Worm (Caenorhabditis elegans) whole organism, L4 larva: ENCODE results near the gene ndub-6.

Source experiments
- D1046.2 ChIP-seq: fragments of 200-800 bp; sonication (Bioruptor generic); IDR thresholded peaks from 2 replicates; pipeline ENCODE4 v1.3.6; 2022; ENCODE audit warnings: missing genetic modification characterization, missing compliant biosample characterization
- F44E2.7 ChIP-seq: fragments of 200-800 bp; sonication (Bioruptor generic); IDR thresholded peaks from 2 replicates; pipeline ENCODE4 v2.1.2; 2022; ENCODE audit warnings: missing genetic modification characterization, missing compliant biosample characterization
- F49E8.2 ChIP-seq: sonication (generic microtip); optimal IDR thresholded peaks from 2 replicates; lab custom pipeline; 2016; ENCODE audit warnings: missing compliant biosample characterization, mild to moderate bottlenecking, missing genetic modification characterization, borderline replicate concordance
- R02D3.7 ChIP-seq: fragments of 150-350 bp; sonication (generic microtip); optimal IDR thresholded peaks from 3 replicates; lab custom pipeline; 2014; ENCODE audit warnings: missing biosample characterization, missing genetic modification characterization
- T20F7.1 ChIP-seq: fragments of 200-800 bp; sonication (Bioruptor generic); optimal IDR thresholded peaks from 2 replicates; lab custom pipeline; 2018; ENCODE audit warnings: mild to moderate bottlenecking, missing genetic modification characterization, missing compliant biosample characterization
- T26A8.4 ChIP-seq: fragments of 200-800 bp; sonication (Bioruptor generic); IDR thresholded peaks from 2 replicates; pipeline ENCODE4 v1.3.6; 2022; ENCODE audit warnings: missing genetic modification characterization, missing compliant biosample characterization
- Y48G9A.11 ChIP-seq: fragments of 200-800 bp; sonication (Bioruptor generic); IDR thresholded peaks from 2 replicates; pipeline ENCODE4 v1.3.6; 2022; ENCODE audit warnings: missing genetic modification reagents, missing genetic modification characterization, missing compliant biosample characterization
- ZK337.2 ChIP-seq: fragments of 200-800 bp; sonication (Bioruptor generic); IDR thresholded peaks from 2 replicates; pipeline ENCODE4 v1.3.6; 2022; ENCODE audit warnings: missing genetic modification reagents, missing genetic modification characterization, missing compliant biosample characterization
- ZK546.5 ChIP-seq, 2 experiments: sonication (generic microtip); optimal IDR thresholded peaks; 2 replicates each; lab custom pipeline; 2017; ENCODE audit warnings: missing biosample characterization in 2 of 2, missing genetic modification characterization in 2 of 2
- aha-1 ChIP-seq: fragments of 150-350 bp; peaks from one replicate; lab custom pipeline; 2014; ENCODE audit warnings: missing biosample characterization, missing genetic modification characterization
- aly-2 ChIP-seq: sonication (generic microtip); optimal IDR thresholded peaks from 2 replicates; lab custom pipeline; 2018; ENCODE audit warnings: missing biosample characterization, missing genetic modification characterization
- ama-1 ChIP-seq: fragments of 150-350 bp; optimal IDR thresholded peaks from 2 replicates; lab custom pipeline; 2014; ENCODE audit warnings: inconsistent platforms, mixed read lengths
- ceh-28 ChIP-seq: fragments of 150-350 bp; optimal IDR thresholded peaks from 2 replicates; lab custom pipeline; 2014; ENCODE audit warnings: missing biosample characterization, missing genetic modification reagents, missing genetic modification characterization
- ceh-44 ChIP-seq: fragments of 200-800 bp; sonication (Bioruptor generic); IDR thresholded peaks from 2 replicates; pipeline ENCODE4 v1.3.6; 2022; ENCODE audit warnings: missing genetic modification reagents, missing genetic modification characterization, missing compliant biosample characterization
- ceh-82 ChIP-seq: sonication (generic microtip); optimal IDR thresholded peaks from 2 replicates; lab custom pipeline; 2017; ENCODE audit warnings: missing biosample characterization, missing genetic modification characterization
- cey-2 ChIP-seq: sonication (generic microtip); optimal IDR thresholded peaks from 3 replicates; lab custom pipeline; 2017; ENCODE audit warnings: missing genetic modification characterization, mild to moderate bottlenecking, missing compliant biosample characterization, antibody characterized with exemption, borderline replicate concordance; ENCODE audit not compliant: insufficient read depth
- daf-12 ChIP-seq: fragments of 150-350 bp; optimal IDR thresholded peaks from 2 replicates; lab custom pipeline; 2014; ENCODE audit warnings: missing biosample characterization, missing genetic modification reagents, missing genetic modification characterization
- dmd-6 ChIP-seq: fragments of 200-800 bp; sonication (Bioruptor generic); IDR thresholded peaks from 2 replicates; pipeline ENCODE4 v1.3.6; 2022; ENCODE audit warnings: missing genetic modification reagents, missing genetic modification characterization, missing compliant biosample characterization
- dmd-8 ChIP-seq: fragments of 200-800 bp; sonication (Bioruptor generic); IDR thresholded peaks from 2 replicates; pipeline ENCODE4 v1.3.6; 2022; ENCODE audit warnings: missing genetic modification characterization, missing compliant biosample characterization
- dve-1 ChIP-seq: sonication (generic microtip); optimal IDR thresholded peaks from 2 replicates; lab custom pipeline; 2017; ENCODE audit warnings: antibody characterized with exemption, mild to moderate bottlenecking, missing genetic modification characterization, missing compliant biosample characterization; ENCODE audit not compliant: insufficient read depth
- fkh-10 ChIP-seq: fragments of 150-350 bp; optimal IDR thresholded peaks from 2 replicates; lab custom pipeline; 2014; ENCODE audit warnings: missing biosample characterization, missing genetic modification reagents, missing genetic modification characterization
- gei-8 ChIP-seq: fragments of 200-800 bp; sonication (Bioruptor generic); optimal IDR thresholded peaks from 2 replicates; lab custom pipeline; 2018; ENCODE audit warnings: mild to moderate bottlenecking, missing genetic modification characterization, missing compliant biosample characterization
- hlh-30 ChIP-seq: sonication (generic microtip); optimal IDR thresholded peaks from 2 replicates; lab custom pipeline; 2017; ENCODE audit warnings: antibody characterized with exemption, mild to moderate bottlenecking, missing genetic modification characterization, missing compliant biosample characterization; ENCODE audit not compliant: insufficient read depth
- lin-1 ChIP-seq: fragments of 200-800 bp; sonication (Bioruptor generic); IDR thresholded peaks from 2 replicates; pipeline ENCODE4 v1.3.6; 2022; ENCODE audit warnings: missing genetic modification reagents, missing genetic modification characterization, missing compliant biosample characterization
- lin-13 ChIP-seq: fragments of 150-350 bp; optimal IDR thresholded peaks from 2 replicates; lab custom pipeline; 2014; ENCODE audit warnings: missing biosample characterization, missing genetic modification reagents, missing genetic modification characterization
- lin-15B ChIP-seq: fragments of 150-350 bp; sonication (generic microtip); optimal IDR thresholded peaks from 3 replicates; lab custom pipeline; 2014; ENCODE audit warnings: missing biosample characterization, missing genetic modification characterization
- lin-29 ChIP-seq: fragments of 200-800 bp; sonication (Bioruptor generic); IDR thresholded peaks from 2 replicates; pipeline ENCODE4 v1.3.6; 2022; ENCODE audit warnings: missing genetic modification reagents, missing genetic modification characterization, missing compliant biosample characterization
- lin-38 ChIP-seq: fragments of 200-800 bp; sonication (Bioruptor generic); IDR thresholded peaks from 2 replicates; pipeline ENCODE4 v1.3.6; 2022; ENCODE audit warnings: missing genetic modification reagents, missing genetic modification characterization, missing compliant biosample characterization
- lin-39 ChIP-seq: fragments of 150-350 bp; optimal IDR thresholded peaks from 2 replicates; lab custom pipeline; 2014; ENCODE audit warnings: missing biosample characterization, missing genetic modification reagents, missing genetic modification characterization
- madf-5 ChIP-seq, 2 experiments: fragments of 200-800 bp; sonication (Bioruptor generic); IDR thresholded peaks; 2 replicates each; pipeline ENCODE4 v1.3.6; 2022; ENCODE audit warnings: missing compliant biosample characterization in 2 of 2, missing genetic modification characterization in 2 of 2
- mdl-1 ChIP-seq, 2 experiments: fragments of 150-350 bp in 1 of 2; sonication (generic microtip) in 1 of 2; optimal IDR thresholded peaks; 2 replicates each; lab custom pipeline; 2014 to 2017; ENCODE audit warnings: missing biosample characterization in 2 of 2, missing genetic modification characterization in 2 of 2
- mdt-29 ChIP-seq: fragments of 200-800 bp; sonication (Bioruptor generic); IDR thresholded peaks from 2 replicates; pipeline ENCODE4 v1.3.6; 2022; ENCODE audit warnings: missing genetic modification reagents, missing genetic modification characterization, missing compliant biosample characterization
- mxl-3 ChIP-seq: fragments of 200-800 bp; sonication (Bioruptor generic); optimal IDR thresholded peaks from 2 replicates; lab custom pipeline; 2018; ENCODE audit warnings: mild to moderate bottlenecking, missing genetic modification characterization, missing compliant biosample characterization
- nhr-111 ChIP-seq: fragments of 200-800 bp; sonication (Bioruptor generic); optimal IDR thresholded peaks from 2 replicates; lab custom pipeline; 2018; ENCODE audit warnings: mild to moderate bottlenecking, missing genetic modification characterization, missing compliant biosample characterization
- nhr-41 ChIP-seq: fragments of 200-800 bp; sonication (Bioruptor generic); IDR thresholded peaks from 2 replicates; pipeline ENCODE4 v1.3.6; 2022; ENCODE audit warnings: missing genetic modification reagents, missing genetic modification characterization, missing compliant biosample characterization
- nhr-6 ChIP-seq: fragments of 150-350 bp; optimal IDR thresholded peaks from 2 replicates; lab custom pipeline; 2014; ENCODE audit warnings: missing biosample characterization, missing genetic modification characterization
- pqm-1 ChIP-seq: sonication (generic microtip); optimal IDR thresholded peaks from 2 replicates; lab custom pipeline; 2017; ENCODE audit warnings: missing biosample characterization, missing genetic modification characterization
- sdz-12 ChIP-seq: fragments of 200-800 bp; sonication (Bioruptor generic); optimal IDR thresholded peaks from 2 replicates; lab custom pipeline; 2018; ENCODE audit warnings: mild to moderate bottlenecking, missing genetic modification characterization, missing compliant biosample characterization
- set-16 ChIP-seq: fragments of 200-800 bp; sonication (Bioruptor generic); IDR thresholded peaks from 2 replicates; pipeline ENCODE4 v1.3.6; 2022; ENCODE audit warnings: missing genetic modification reagents, missing genetic modification characterization, missing compliant biosample characterization
- skn-1 ChIP-seq: fragments of 150-350 bp; optimal IDR thresholded peaks from 2 replicates; lab custom pipeline; 2014; ENCODE audit warnings: missing biosample characterization, missing genetic modification characterization
- snpc-1.2 ChIP-seq: fragments of 200-800 bp; sonication (Bioruptor generic); IDR thresholded peaks from 2 replicates; pipeline ENCODE4 v1.3.6; 2022; ENCODE audit warnings: missing genetic modification reagents, missing genetic modification characterization, missing compliant biosample characterization
- spr-3 ChIP-seq: fragments of 200-800 bp; sonication (Bioruptor generic); optimal IDR thresholded peaks from 2 replicates; lab custom pipeline; 2018; ENCODE audit warnings: mild to moderate bottlenecking, missing genetic modification characterization, missing compliant biosample characterization
- tra-1 ChIP-seq: fragments of 200-800 bp; sonication (Bioruptor generic); IDR thresholded peaks from 2 replicates; pipeline ENCODE4 v1.3.6; 2022; ENCODE audit warnings: missing genetic modification reagents, missing genetic modification characterization, missing compliant biosample characterization
- unc-130 ChIP-seq: sonication (generic microtip); optimal IDR thresholded peaks from 2 replicates; lab custom pipeline; 2016; ENCODE audit warnings: missing genetic modification reagents, missing genetic modification characterization, missing compliant biosample characterization
- unc-62 ChIP-seq, 3 experiments: fragments of 150-350 bp in 1 of 3; sonication (generic microtip); optimal IDR thresholded peaks in 2 of 3; peaks in 1 of 3; 1 replicate in 1 of 3; 2 replicates in 2 of 3; lab custom pipeline; 2014 to 2017; ENCODE audit warnings: missing biosample characterization in 3 of 3, missing genetic modification characterization in 3 of 3, missing genetic modification reagents in 3 of 3, missing genotype in 1 of 3
- zfp-2 ChIP-seq: sonication (generic microtip); optimal IDR thresholded peaks from 2 replicates; lab custom pipeline; 2016; ENCODE audit warnings: mild to moderate bottlenecking, missing genetic modification characterization, missing compliant biosample characterization
- ztf-11 ChIP-seq: fragments of 150-350 bp; optimal IDR thresholded peaks from 2 replicates; lab custom pipeline; 2014; ENCODE audit warnings: missing biosample characterization, missing genetic modification characterization

ndub-6 gene

DNA sequence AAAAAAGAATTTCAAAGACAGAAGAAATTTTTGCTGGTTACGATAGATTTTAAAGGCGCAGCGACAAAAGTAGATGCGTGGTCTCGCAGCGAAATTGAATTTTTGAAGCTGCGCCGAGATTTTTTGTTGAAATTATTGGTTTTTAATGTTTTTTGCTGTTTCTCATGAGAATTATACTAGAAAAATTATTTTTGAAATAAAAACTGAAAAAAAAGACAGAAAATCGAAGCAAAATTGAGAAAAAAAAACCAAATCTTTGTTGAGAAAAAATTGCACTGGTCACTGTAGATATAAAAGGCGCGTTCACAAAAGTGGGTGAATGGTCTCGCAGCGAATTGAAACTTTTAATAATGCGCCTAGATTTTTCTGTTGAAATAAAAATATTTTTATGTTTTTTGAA is 43.4 kb downstream of the ndub-6 start:
- TF ChIP-seq nhr-6 (tag; lab: Kevin White, UChicago) (no peak), dmd-6 (GFP tag; lab: Robert Waterston, UW) (no peak), ZK337.2 (no peak), mdt-29 (GFP tag; lab: Robert Waterston, UW) (no peak), pqm-1 (tag; lab: Kevin White, UChicago) (no peak), nhr-111 (no peak), lin-29 (GFP tag; lab: Robert Waterston, UW) (no peak), unc-130 (GFP tag; lab: Kevin White, UChicago) (peak; percentile 60), ceh-82 (tag; lab: Kevin White, UChicago) (no peak), F49E8.2 (tag; lab: Kevin White, UChicago) (peak; percentile 88), Y48G9A.11 (GFP tag; lab: Robert Waterston, UW) (0 out of 2 replicates have a peak, but pooled peaks have one; percentile 50), daf-12 (tag; lab: Kevin White, UChicago) (no peak), spr-3 (GFP tag; lab: Kevin White, UChicago) (no peak), aha-1 (peak; percentile 28), zfp-2 (tag; lab: Kevin White, UChicago) (no peak), tra-1 (GFP tag; lab: Robert Waterston, UW) (no peak), T26A8.4 (GFP tag; lab: Robert Waterston, UW) (no peak), snpc-1.2 (GFP tag; lab: Robert Waterston, UW) (peak; percentile 60; the same call in 1 of the 2 replicates), ztf-11 (tag; lab: Kevin White, UChicago) (no peak), lin-15B (tag; lab: Kevin White, UChicago) (no peak), lin-38 (GFP tag; lab: Robert Waterston, UW) (peak; percentile 31; the same call in 1 of the 2 replicates), aly-2 (tag; lab: Kevin White, UChicago) (no peak), dmd-8 (GFP tag; lab: Robert Waterston, UW) (no peak), fkh-10 (GFP tag; lab: Kevin White, UChicago) (no peak), skn-1 (tag; lab: Kevin White, UChicago) (no peak), lin-1 (no peak), lin-13 (GFP tag; lab: Kevin White, UChicago) (no peak)
- TF ChIP-seq, all 104 proteins: peak for 6

DNA sequence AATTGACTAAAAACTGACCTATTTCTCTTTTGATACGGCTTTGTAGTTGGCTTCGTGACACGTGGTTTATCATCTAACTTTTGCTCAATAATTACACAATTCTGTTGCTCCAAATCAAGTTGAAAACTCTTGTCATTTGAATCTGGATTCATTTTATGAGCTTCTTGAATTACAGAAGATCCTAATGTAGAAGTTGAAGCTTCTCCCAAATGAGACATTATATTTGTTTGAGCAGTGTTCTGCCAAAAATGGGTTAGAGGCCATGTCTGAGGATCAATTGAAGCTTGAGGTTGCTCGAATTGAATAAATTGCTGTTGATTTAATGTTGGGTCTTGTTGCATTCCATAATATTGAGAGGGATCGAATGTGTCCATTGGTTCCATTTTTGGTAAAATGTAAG is 45.3 kb downstream of the ndub-6 start:
- TF ChIP-seq unc-62 (GFP tag; optimal IDR thresholded peaks at IDR 0.05 in 1 of 2; lab: Kevin White, UChicago) = peak in 1 of 2 experiments; percentile 95
- no peak for TF ChIP-seq unc-62 (tag; optimal IDR thresholded peaks at IDR 0.05; lab: Kevin White, UChicago)
- no peak for TF ChIP-seq F44E2.7 (GFP tag; lab: Robert Waterston, UW)

DNA sequence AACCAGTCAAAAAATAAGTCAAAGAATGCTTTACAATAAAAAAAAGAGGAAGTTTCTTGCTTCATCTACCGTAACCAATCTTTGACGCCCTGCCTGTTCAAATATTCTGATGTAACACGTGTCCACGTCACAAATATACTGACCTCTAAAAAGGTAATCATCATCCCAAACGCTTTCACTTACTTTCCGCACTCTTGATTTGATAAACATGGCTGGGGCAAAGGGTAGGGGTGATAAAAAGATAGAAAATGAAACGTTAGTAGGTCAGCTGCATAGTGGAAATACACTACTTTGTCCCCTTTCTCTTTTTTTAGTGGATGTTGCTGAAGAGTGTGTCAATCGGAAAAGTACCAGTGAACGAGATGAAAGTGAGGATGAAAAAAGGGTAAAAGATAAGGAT is 47.9 kb downstream of the ndub-6 start:
- TF ChIP-seq cey-2 (no peak), set-16 (GFP tag; lab: Robert Waterston, UW) (no peak), dmd-6 (GFP tag; lab: Robert Waterston, UW) (no peak), ztf-11 (tag; lab: Kevin White, UChicago) (no peak), unc-62 (GFP tag; optimal IDR thresholded peaks at IDR 0.05 in 1 of 2; lab: Kevin White, UChicago) (peak in 1 of 2 experiments; percentile 16), unc-62 (tag; optimal IDR thresholded peaks at IDR 0.05; lab: Kevin White, UChicago) (no peak), lin-39 (no peak), mxl-3 (GFP tag; lab: Kevin White, UChicago) (peak; percentile 58), ceh-28 (tag; lab: Kevin White, UChicago) (no peak), gei-8 (no peak), T20F7.1 (GFP tag; lab: Kevin White, UChicago) (no peak), ZK546.5 (tag; optimal IDR thresholded peaks at IDR 0.05; lab: Kevin White, UChicago) (no peak), R02D3.7 (tag; lab: Kevin White, UChicago) (no peak), mdl-1 (tag; optimal IDR thresholded peaks at IDR 0.05; lab: Kevin White, UChicago) (no peak), fkh-10 (GFP tag; lab: Kevin White, UChicago) (no peak), nhr-41 (GFP tag; lab: Robert Waterston, UW) (no peak), zfp-2 (tag; lab: Kevin White, UChicago) (no peak), ama-1 (lab: Kevin White, UChicago) (no peak), dve-1 (tag; lab: Kevin White, UChicago) (no peak), madf-5 (GFP tag; IDR thresholded peaks at IDR 0.05; lab: Robert Waterston, UW) (no peak), D1046.2 (GFP tag; lab: Robert Waterston, UW) (no peak), ceh-44 (GFP tag; lab: Robert Waterston, UW) (no peak), sdz-12 (GFP tag; lab: Kevin White, UChicago) (no peak), hlh-30 (tag; lab: Kevin White, UChicago) (peak; percentile 20)
